Fruit fly (Drosophila melanogaster): ENCODE measurements around the gene fon.
A peak's percentile ranks its signal among the peaks of the same experiment; 100 is the strongest.

Gene fon

DNA sequence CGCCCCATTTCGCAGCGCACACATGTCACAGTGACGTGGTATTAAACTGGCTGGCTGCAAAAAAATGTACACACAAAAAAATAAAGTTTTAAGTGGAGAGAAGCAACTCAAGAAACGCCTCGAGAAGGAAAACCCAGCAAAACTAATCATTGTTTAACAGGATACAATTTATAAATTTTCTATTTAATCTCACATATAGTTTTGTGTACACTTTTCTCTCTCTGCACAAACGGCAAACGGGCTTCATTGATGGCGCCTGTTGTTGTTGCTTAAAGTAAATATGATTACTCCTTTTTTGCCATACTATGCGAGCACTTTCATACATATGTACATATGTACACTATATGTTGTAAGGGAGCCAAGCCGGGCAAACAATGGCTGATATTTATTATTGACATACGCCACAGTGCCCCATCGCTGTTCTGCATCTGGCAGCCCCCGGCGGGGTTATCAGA is 28.0 kb downstream of the fon start (continued):
- TF ChIP-seq NfI (GFP tag; optimal IDR thresholded peaks at IDR 0.05) (peak; percentile 23), sug (tag; optimal IDR thresholded peaks at IDR 0.05) (no peak), sna (GFP tag; IDR thresholded peaks at IDR 0.05; ENCODE audit: partially characterized antibody) (no peak), CG31441 (GFP tag; IDR thresholded peaks at IDR 0.05) (peak; percentile 57), kay (GFP tag; optimal IDR thresholded peaks at IDR 0.05) (peak; percentile 29), slou (GFP tag; optimal IDR thresholded peaks at IDR 0.05) (no peak), CG9932 (GFP tag; IDR thresholded peaks at IDR 0.05) (no peak), CG2875 (GFP tag; optimal IDR thresholded peaks at IDR 0.05) (peak; percentile 75), pita (GFP tag; optimal IDR thresholded peaks at IDR 0.05) (no peak), CG16863 (GFP tag; optimal IDR thresholded peaks at IDR 0.05) (peak; percentile 25), al (GFP tag; IDR thresholded peaks at IDR 0.05) (no peak), ind (GFP tag; optimal IDR thresholded peaks at IDR 0.05) (peak; percentile 26), CG18764 (GFP tag; optimal IDR thresholded peaks at IDR 0.05) (peak; percentile 11), CG32532 (GFP tag; IDR thresholded peaks at IDR 0.05) (no peak), E2f1 (GFP tag; IDR thresholded peaks at IDR 0.05) (0 out of 2 replicates have a peak, but pooled peaks have one; percentile 26), CG10462 (GFP tag; optimal IDR thresholded peaks at IDR 0.05) (peak; percentile 11), disco-r (GFP tag; optimal IDR thresholded peaks at IDR 0.05) (no peak), Ssrp (tag; optimal IDR thresholded peaks at IDR 0.05) (peak; percentile 53), CG11398 (GFP tag; optimal IDR thresholded peaks at IDR 0.05) (peak; percentile 55), cwo (GFP tag; optimal IDR thresholded peaks at IDR 0.05) (no peak), kah (GFP tag; optimal IDR thresholded peaks at IDR 0.05) (no peak), bbx (GFP tag; IDR thresholded peaks at IDR 0.05; ENCODE audit: partially characterized antibody) (no peak), Stat92E (GFP tag; optimal IDR thresholded peaks at IDR 0.05) (no peak), unpg (GFP tag; optimal IDR thresholded peaks at IDR 0.05) (peak; percentile 49), danr (GFP tag; IDR thresholded peaks at IDR 0.05) (no peak), Hmr (GFP tag; optimal IDR thresholded peaks at IDR 0.05) (peak; percentile 32), crol (GFP tag; IDR thresholded peaks at IDR 0.05) (no peak), vvl (GFP tag; IDR thresholded peaks at IDR 0.05) (peak; percentile 67; the same call in 1 of the 2 replicates), grn (GFP tag; optimal IDR thresholded peaks at IDR 0.05) (no peak), az2 (GFP tag; optimal IDR thresholded peaks at IDR 0.05) (peak; percentile 59), jigr1 (GFP tag; IDR thresholded peaks at IDR 0.05) (no peak), Pdp1 (GFP tag; optimal IDR thresholded peaks at IDR 0.05) (peak; percentile 48 to 57), Fer1 (GFP tag; optimal IDR thresholded peaks at IDR 0.05) (no peak), rib (GFP tag; IDR thresholded peaks at IDR 0.05) (no peak), CG13296 (GFP tag; optimal IDR thresholded peaks at IDR 0.05) (no peak), CG7357 (GFP tag; IDR thresholded peaks at IDR 0.05) (no peak), CG2129 (GFP tag; IDR thresholded peaks at IDR 0.05; ENCODE audit: partially characterized antibody) (no peak), otp (GFP tag; IDR thresholded peaks at IDR 0.05) (peak; percentile 55; the same call in 2 of the 3 replicates), tup (GFP tag; optimal IDR thresholded peaks at IDR 0.05) (no peak), fu2 (GFP tag; optimal IDR thresholded peaks at IDR 0.05) (no peak), Chrac-16 (GFP tag; optimal IDR thresholded peaks at IDR 0.05) (peak; percentile 39), sim (GFP tag; IDR thresholded peaks at IDR 0.05) (peak; percentile 53; the same call in 1 of the 2 replicates), Ada2b (GFP tag; IDR thresholded peaks at IDR 0.05) (peak; percentile 27; the same call in 1 of the 2 replicates), CG4617 (GFP tag; optimal IDR thresholded peaks at IDR 0.05; ENCODE audit: borderline replicate concordance) (no peak), B-H1 (GFP tag; IDR thresholded peaks at IDR 0.05) (no peak), CG8944 (GFP tag; optimal IDR thresholded peaks at IDR 0.05) (peak; percentile 54), Vsx1 (GFP tag; optimal IDR thresholded peaks at IDR 0.05) (peak; percentile 20), kni (GFP tag; optimal IDR thresholded peaks at IDR 0.05) (no peak), CG4360 (GFP tag; IDR thresholded peaks at IDR 0.05) (peak; percentile 70), zfh2 (GFP tag; optimal IDR thresholded peaks at IDR 0.05) (no peak), CG33213 (GFP tag; optimal IDR thresholded peaks at IDR 0.05) (peak; percentile 50)
